Worm (Caenorhabditis elegans): ENCODE data around the gene alh-13.

DNA sequence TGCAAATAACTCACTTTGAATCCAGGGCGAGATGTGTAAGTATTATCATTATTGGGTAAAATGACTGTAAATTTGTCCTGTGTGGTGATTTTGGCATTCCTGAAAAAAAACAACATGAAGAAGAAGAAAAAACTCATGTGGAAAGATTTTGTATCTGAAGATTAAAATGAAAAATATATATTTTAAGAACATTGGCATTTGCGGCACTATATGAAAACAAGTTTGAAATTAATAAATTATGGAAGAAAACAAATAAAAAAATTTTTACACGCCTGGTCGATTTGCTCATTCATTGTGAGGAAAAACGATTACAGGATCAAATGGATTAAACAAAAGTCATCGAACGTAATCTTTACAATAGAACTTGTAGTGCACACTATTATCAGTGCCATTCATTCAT lies 12.5 kb upstream of the alh-13 start, which contains the start of gene ilc-17.1:
- TF ChIP-seq him-1 (tag; optimal IDR thresholded peaks at IDR 0.05) (no peak), dao-5 (tag; optimal IDR thresholded peaks at IDR 0.05) (no peak)
